Comparison of ENCODE assay signal across 3 fruit fly cellular contexts in genomic region chr3R:26012288-26012687, dm6.
TF ChIP-seq lines count a peak whose summit lies in the region.

No protein-coding gene starts in this region.

- TF ChIP-seq CTCF in whole organism, embryonic (GFP tag; optimal IDR thresholded peaks at IDR 0.05; lab: Kevin White, UChicago) = no peak

TF ChIP-seq in whole organism, embryonic, 481 proteins besides CTCF, POLR2A, EP300 and RAD21:
- TF ChIP-seq gsb-n (tag; optimal IDR thresholded peaks at IDR 0.05; lab: Kevin White, UChicago) = no peak
- TF ChIP-seq Drgx (GFP tag; IDR thresholded peaks at IDR 0.05; lab: Robert Waterston, UW) = 0 out of 2 replicates have a peak, but pooled peaks have one; percentile 29
- no peak for TF ChIP-seq Mes4 (GFP tag; optimal IDR thresholded peaks at IDR 0.05; lab: Kevin White, UChicago)
- TF ChIP-seq Med (GFP tag; lab: Kevin White, UChicago) = peak; percentile 11
- peak; percentile 13 for TF ChIP-seq pros (GFP tag; optimal IDR thresholded peaks at IDR 0.05; lab: Kevin White, UChicago)
- no peak for TF ChIP-seq pfk (GFP tag; optimal IDR thresholded peaks at IDR 0.05; lab: Kevin White, UChicago)
- peak; percentile 14 for TF ChIP-seq HLHmδ (GFP tag; optimal IDR thresholded peaks at IDR 0.05; lab: Kevin White, UChicago)
- no peak for TF ChIP-seq Ravus (GFP tag; IDR thresholded peaks at IDR 0.05; lab: Robert Waterston, UW)
- TF ChIP-seq lov (optimal IDR thresholded peaks at IDR 0.05; lab: Kevin White, UChicago) = no peak
- TF ChIP-seq lov (GFP tag; IDR thresholded peaks at IDR 0.05; lab: Robert Waterston, UW) = 0 out of 3 replicates have a peak, but pooled peaks have one; percentile 30
- peak; percentile 53 for TF ChIP-seq kni (GFP tag; optimal IDR thresholded peaks at IDR 0.05; lab: Kevin White, UChicago)
- TF ChIP-seq hth (optimal IDR thresholded peaks at IDR 0.05; lab: Kevin White, UChicago) = no peak
- peak; percentile 46 for TF ChIP-seq D (optimal IDR thresholded peaks at IDR 0.05; lab: Kevin White, UChicago)
- no peak for TF ChIP-seq D (GFP tag; optimal IDR thresholded peaks at IDR 0.05; lab: Kevin White, UChicago)

TF ChIP-seq in whole organism, prepupa, 60 proteins besides CTCF, POLR2A, EP300 and RAD21:
- peak; percentile 36 for TF ChIP-seq svp (GFP tag; lab: Kevin White, UChicago)
- TF ChIP-seq fd59A (GFP tag; optimal IDR thresholded peaks at IDR 0.05; lab: Kevin White, UChicago) = no peak

TF ChIP-seq in whole organism, wandering third instar larva, 38 proteins besides CTCF, POLR2A, EP300 and RAD21:
- TF ChIP-seq Rel (GFP tag; optimal IDR thresholded peaks at IDR 0.05; lab: Kevin White, UChicago) (no peak), Rel (tag; optimal IDR thresholded peaks at IDR 0.05; lab: Kevin White, UChicago) (peak; percentile 67), Hnf4 (GFP tag; optimal IDR thresholded peaks at IDR 0.05; lab: Kevin White, UChicago) (no peak)
